Fruit fly (Drosophila melanogaster) S2 (cell line): Measurements from ENCODE around the gene GluRIIA.

Experiments used
- CG8478 ChIP-seq: fragments of >200 bp; optimal IDR thresholded peaks from 2 replicates; lab custom pipeline; 2018
- CTCF ChIP-seq, 2 experiments: fragments of >200 bp; optimal IDR thresholded peaks; 2 replicates each; lab custom pipeline; 2018

DNA sequence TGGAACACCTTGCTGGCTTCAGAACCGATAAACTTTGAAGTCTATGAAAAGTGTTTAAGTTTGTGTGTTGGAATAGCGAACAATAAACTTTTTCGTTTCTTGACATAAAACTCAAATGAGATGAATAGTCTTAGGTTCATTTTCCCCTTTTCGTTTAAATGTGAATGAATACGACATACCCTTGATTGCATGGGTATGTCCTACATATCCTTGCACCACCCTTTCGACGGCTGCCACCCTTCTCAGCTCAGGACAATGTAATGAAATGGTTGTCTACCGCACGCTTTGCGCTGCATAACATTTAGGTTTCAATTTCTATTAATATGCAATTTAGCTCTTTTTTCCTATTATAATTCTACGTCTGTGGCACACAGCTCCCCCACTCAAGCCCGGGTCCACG is 26.1 kb downstream of the GluRIIA start, which contains the start of gene CG14011:
- TF ChIP-seq CG8478 (no peak), CTCF (optimal IDR thresholded peaks at IDR 0.05; lab: Kevin White, UChicago) (no peak)
